Worm (Caenorhabditis elegans) whole organism, L1 larva: ENCODE measurements around the gene T10C6.6.

ENCODE experiments used
- alr-1 ChIP-seq: fragments of 200-800 bp; sonication (Bioruptor generic); optimal IDR thresholded peaks from 2 replicates; lab custom pipeline; 2018; ENCODE audit warnings: borderline replicate concordance, mild to moderate bottlenecking, missing genetic modification characterization, missing compliant biosample characterization
- fkh-10 ChIP-seq: sonication (generic microtip); optimal IDR thresholded peaks from 2 replicates; lab custom pipeline; 2017; ENCODE audit warnings: missing biosample characterization, missing genetic modification reagents, missing genetic modification characterization
- nhr-90 ChIP-seq: sonication (generic microtip); optimal IDR thresholded peaks from 2 replicates; lab custom pipeline; 2016; ENCODE audit warnings: mild to moderate bottlenecking, missing genetic modification characterization, missing compliant biosample characterization; ENCODE audit not compliant: poor library complexity
- tbx-2 ChIP-seq: sonication (generic microtip); optimal IDR thresholded peaks from 2 replicates; lab custom pipeline; 2016; ENCODE audit warnings: missing genetic modification characterization, missing compliant biosample characterization
- unc-130 ChIP-seq: fragments of 150-350 bp; optimal IDR thresholded peaks from 2 replicates; lab custom pipeline; 2017; ENCODE audit warnings: missing biosample characterization, missing genetic modification characterization, inconsistent platforms

- TF ChIP-seq unc-130 (no peak), fkh-10 (no peak), tbx-2 (tag; lab: Kevin White, UChicago) (no peak), nhr-90 (no peak), alr-1 (no peak)
Observed at ce11 chrV:16073856-16074255, 49.7 kb downstream of the T10C6.6 start, which contains the start of gene srj-10.
